Fruit fly (Drosophila melanogaster) Kc167 (cell line): ENCODE data around the gene CG17593.

ENCODE experiments used
- Myc ChIP-seq: fragments of >200 bp; optimal IDR thresholded peaks from 2 replicates; lab custom pipeline; 2017; ENCODE audit warnings: missing external identifiers
- Sin3A ChIP-seq: fragments of >200 bp; optimal IDR thresholded peaks from 2 replicates; lab custom pipeline; 2018; ENCODE audit warnings: missing external identifiers
- h ChIP-seq: fragments of >200 bp; optimal IDR thresholded peaks from 3 replicates; lab custom pipeline; 2018; ENCODE audit warnings: missing external identifiers
- insv ChIP-seq: fragments of >200 bp; optimal IDR thresholded peaks from 3 replicates; lab custom pipeline; 2018; ENCODE audit warnings: missing external identifiers
- psq ChIP-seq: fragments of >200 bp; optimal IDR thresholded peaks from 2 replicates; lab custom pipeline; 2017; ENCODE audit warnings: missing external identifiers
- ttk ChIP-seq: sonication (Bioruptor generic); optimal IDR thresholded peaks from 2 replicates; lab custom pipeline; 2017; ENCODE audit warnings: missing external identifiers

Gene CG17593

DNA sequence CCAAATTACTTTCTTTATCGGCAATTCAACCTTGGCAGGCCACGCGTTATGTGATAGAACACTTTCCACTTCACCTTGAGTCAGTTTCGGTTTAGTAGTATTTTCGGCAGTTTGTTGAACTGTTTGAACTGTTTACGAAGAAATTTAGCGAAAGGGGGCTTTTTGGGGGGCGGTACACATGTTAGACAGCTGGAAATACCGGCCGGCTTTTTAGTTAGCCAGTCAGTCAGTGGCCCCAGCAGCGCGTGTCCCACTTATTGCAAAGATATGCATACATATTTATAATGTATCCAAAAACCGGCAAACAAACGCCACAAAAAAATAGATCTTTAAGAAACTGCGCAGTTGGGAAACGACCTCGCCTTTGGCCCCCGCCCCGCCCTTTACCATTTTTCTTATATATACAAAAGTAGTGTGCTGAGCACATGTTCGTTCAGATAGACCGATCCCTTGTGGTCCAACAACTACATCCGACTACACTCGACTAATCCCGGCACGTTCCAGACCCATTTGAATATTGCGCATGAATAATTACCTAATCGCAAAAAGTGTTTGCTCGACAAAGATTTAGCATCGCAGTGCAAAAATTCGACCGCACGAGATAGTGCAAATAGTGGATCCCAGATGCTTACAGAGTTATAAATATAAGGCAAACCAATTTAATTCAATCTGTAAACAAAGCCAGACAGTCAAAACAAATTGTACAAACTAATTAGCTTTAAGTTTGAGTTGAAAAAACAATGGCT is 34.8 kb upstream of the CG17593 start:
- no peak for TF ChIP-seq Sin3A
- no peak for TF ChIP-seq insv (lab: Kevin White, UChicago)
- no peak for TF ChIP-seq psq (lab: Kevin White, UChicago)
- TF ChIP-seq h (lab: Kevin White, UChicago), result no peak
- TF ChIP-seq Myc, result no peak
- TF ChIP-seq ttk (lab: Kevin White, UChicago), result no peak

DNA sequence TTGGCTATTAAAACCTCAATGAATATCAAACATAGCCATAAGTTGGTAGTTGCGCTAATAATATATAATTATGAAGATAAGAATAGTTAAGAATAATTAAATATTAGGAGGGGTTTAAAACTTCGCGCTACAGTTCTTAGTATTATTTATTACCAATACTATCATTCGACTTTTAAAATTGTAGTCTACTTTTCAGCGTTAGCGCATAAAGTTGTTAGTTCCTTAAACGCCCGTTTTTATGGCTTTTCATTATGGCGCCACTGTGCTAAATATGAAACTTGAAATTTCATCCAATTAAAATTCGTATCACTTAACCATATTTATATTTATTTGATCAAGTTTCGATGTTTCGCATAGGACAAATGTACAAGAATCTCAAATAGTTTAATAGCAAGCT is 34.2 kb upstream of the CG17593 start:
- no peak for TF ChIP-seq h (lab: Kevin White, UChicago)

DNA sequence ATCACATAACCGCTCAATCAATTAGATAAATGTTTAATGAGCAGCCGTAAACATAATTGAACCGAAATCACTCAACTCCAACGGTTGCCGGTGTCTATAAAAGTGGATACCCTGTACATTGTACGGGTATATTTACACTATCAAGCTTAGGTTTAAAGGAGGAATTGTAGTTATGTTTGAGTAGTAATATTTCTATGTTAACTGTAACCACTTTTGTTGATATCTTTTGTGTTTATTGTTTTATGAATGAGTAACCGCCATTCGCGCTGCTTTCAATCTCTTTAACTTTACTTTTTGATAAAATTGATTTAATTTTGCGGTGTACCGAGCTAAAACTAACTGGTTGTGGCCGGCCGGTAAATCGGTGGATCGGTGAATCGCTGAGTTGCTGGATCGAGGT is 32.6 kb upstream of the CG17593 start:
- TF ChIP-seq h (lab: Kevin White, UChicago) (no peak), insv (lab: Kevin White, UChicago) (no peak), Myc (no peak), ttk (lab: Kevin White, UChicago) (no peak), psq (lab: Kevin White, UChicago) (no peak), Sin3A (no peak)

DNA sequence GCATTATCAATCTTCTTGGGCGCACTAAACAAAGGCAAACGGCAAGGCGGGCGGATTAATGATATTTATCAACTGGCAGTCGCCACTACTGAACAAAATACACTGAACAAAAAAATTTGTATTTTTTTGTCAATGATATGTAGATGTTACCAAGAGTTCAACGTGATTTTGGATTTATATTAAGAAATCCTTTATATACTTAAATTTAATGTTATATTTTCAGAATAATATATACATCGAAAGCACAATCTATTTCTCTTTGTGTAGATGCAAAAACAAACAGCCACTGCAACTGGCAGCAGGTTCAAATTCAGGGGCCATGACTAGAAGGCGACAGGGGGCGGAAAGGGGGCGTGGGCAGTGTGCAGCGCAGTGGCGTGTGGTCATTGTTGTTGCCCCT is 32.0 kb upstream of the CG17593 start:
- TF ChIP-seq h (lab: Kevin White, UChicago) (no peak), Sin3A (no peak), ttk (lab: Kevin White, UChicago) (no peak), insv (lab: Kevin White, UChicago) (no peak), psq (lab: Kevin White, UChicago) (no peak), Myc (no peak)

DNA sequence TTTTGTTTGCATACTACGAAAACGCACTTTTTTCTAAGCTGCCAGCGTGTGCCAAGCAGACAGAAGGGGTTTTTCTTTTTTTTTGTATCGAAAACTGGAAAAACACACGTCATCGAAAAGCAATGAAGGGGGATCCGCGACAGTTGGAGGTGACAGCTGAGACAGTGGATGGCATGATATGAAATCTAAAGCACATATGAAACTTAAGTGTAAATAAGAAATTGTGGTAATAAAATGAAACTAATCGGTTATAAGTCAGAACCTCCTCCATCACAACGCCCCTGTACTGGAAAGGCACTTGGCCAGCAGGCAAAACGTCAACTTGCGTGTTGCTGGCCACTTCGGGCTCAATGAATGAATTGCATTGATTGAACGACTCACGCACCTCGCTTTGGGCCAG is 31.0 kb upstream of the CG17593 start:
- TF ChIP-seq insv (lab: Kevin White, UChicago), result no peak
- TF ChIP-seq Sin3A, result no peak

DNA sequence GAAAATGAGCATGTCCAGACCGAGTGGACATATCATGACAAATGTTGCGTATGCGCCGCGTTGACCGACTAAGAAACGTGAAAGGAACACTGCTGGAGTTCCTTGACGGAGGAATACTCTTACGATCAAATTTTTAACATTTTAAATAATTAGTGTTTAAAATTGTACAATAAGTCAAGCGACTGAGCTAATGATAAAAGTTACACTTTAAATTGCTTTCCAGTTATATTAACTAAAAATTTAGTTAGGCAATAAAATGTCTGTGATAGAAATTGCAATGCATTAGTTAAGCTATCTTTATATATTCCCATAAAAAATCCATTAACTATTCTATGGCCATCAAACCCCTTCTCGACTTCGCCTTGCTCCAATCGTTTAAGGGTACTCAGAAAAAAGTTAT is 29.9 kb upstream of the CG17593 start:
- TF ChIP-seq Sin3A, result no peak
- TF ChIP-seq insv (lab: Kevin White, UChicago), result no peak
- TF ChIP-seq ttk (lab: Kevin White, UChicago), result no peak
- no peak for TF ChIP-seq Myc
- no peak for TF ChIP-seq h (lab: Kevin White, UChicago)
- TF ChIP-seq psq (lab: Kevin White, UChicago), result no peak

DNA sequence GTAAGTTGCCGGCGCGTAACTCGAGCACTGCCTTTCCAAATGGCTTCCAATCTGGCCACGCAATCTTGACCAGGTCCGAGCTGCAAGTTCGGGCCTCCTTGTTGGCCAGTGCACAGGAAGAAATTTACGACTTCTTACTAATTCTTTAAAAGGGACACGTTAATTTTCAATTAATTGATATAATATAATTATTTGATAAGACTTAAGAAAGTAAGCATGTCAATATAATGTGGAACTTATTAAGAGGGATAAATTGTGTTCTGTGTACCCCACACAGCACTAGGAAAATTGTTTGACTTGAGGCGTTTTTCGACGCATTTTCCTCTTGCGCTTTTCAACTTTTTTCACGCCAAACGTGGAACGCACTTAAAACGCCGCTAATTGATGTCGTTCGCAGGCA is 29.2 kb upstream of the CG17593 start:
- TF ChIP-seq h (lab: Kevin White, UChicago), result no peak
- TF ChIP-seq Myc, result no peak
- TF ChIP-seq insv (lab: Kevin White, UChicago), result no peak
- TF ChIP-seq psq (lab: Kevin White, UChicago), result no peak

DNA sequence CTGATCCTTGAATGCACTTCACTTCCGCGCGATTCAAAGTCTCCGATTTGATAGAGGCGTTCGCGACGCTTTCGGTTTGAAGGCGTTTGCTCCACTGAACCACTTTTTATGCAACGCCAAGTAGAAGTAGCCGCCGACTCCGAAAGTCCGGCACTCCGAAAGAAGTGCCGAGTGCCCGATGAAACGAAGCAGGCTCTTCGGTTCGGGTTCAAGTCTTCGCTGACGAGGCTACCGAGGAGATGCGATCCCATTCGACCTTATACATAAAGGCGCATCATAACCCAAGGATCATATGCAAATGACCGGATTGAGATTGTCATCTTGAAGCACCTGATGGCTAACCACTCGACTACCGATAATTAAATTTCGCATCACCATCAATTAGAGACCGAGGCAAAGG is 23.7 kb upstream of the CG17593 start, which contains the start of gene CG15414:
Gene CG15414 (minus strand): TSS at position 101 of the 400 bp plus-strand sequence.
- TF ChIP-seq psq (lab: Kevin White, UChicago) (no peak), ttk (lab: Kevin White, UChicago) (no peak)

DNA sequence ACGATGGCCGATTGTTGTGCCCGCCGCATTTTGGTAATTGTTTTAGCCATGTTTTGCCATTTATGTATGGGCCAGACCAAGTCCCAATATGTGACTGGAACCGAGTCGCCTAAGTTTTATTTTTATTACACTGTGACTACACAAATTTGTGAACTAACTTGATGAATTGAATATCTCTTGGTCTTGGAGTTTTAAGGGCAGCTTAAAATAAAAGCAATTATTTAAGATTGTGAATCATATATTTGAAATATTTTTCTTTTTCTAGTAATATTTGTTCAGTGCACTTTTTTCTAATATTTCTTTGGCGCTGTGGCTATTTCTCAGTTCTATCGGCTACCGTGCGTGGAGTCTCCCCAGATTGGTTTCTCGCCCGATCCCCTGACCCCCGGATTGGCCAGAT is 21.2 kb upstream of the CG17593 start:
- TF ChIP-seq insv (lab: Kevin White, UChicago) (no peak), h (lab: Kevin White, UChicago) (no peak), psq (lab: Kevin White, UChicago) (no peak), Sin3A (no peak), ttk (lab: Kevin White, UChicago) (no peak), Myc (no peak)

DNA sequence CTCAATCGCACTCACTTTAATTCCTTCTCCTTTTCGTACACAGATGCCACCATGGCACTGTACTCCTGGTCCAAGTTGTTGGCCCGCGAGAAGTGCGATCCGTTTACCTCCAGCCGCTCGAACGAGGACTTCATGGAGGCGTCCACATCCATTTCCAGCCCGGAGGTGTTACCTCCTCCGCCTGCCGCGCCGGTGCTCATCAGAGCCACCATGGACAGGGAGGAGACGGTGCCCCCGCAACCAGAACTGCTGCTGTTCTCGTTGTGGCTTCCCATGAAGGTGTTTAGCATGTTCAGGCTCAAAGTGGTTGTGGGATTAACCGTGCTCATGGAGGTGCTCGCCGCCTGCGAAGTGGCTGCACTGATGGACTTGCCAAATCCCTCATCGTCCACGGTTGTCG is 19.2 kb upstream of the CG17593 start:
- TF ChIP-seq Sin3A, result no peak
- TF ChIP-seq h (lab: Kevin White, UChicago), result no peak
- no peak for TF ChIP-seq Myc
- TF ChIP-seq ttk (lab: Kevin White, UChicago), result no peak
- TF ChIP-seq insv (lab: Kevin White, UChicago), result no peak
- no peak for TF ChIP-seq psq (lab: Kevin White, UChicago)

DNA sequence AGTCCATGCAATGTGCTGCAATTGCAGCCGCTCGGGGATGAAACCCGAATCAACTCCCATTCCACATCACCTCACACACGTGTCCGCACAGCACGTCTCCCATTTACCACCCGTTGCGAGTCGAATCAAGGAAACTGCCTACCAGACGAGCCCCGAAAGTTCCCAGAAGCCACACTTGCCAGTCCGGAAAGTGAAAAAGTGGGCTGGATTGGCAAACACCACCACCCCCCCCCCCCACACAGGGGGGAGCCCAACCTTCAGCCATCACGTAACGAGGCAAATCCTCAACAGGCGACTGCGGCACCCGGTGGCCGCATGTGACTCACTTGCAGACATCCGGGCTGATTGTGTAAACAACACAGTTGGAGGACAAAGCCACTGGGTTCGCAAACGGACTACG is 9.8 kb upstream of the CG17593 start:
- no peak for TF ChIP-seq Myc
- no peak for TF ChIP-seq h (lab: Kevin White, UChicago)
- no peak for TF ChIP-seq insv (lab: Kevin White, UChicago)
- no peak for TF ChIP-seq ttk (lab: Kevin White, UChicago)
- no peak for TF ChIP-seq psq (lab: Kevin White, UChicago)
- TF ChIP-seq Sin3A, result no peak

DNA sequence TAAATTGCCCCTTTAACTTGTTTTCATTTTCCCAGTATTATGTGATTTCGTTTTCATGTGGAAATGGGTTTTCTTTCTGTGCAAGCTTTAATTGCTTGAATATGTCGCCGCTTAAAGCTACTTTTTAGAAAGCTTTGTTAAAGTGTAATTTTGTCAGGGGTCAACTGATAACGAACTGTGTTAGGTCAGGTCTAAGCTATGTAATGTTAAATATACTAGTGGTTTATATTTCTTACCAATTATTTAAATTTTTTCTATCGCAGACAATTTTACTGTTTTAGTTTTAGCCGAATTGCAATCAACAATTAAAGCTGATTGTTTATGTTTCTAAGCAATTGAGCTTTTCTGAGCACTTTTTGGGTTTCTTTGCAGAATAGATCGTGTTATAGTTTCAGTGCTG is 8.3 kb upstream of the CG17593 start:
- TF ChIP-seq insv (lab: Kevin White, UChicago), result no peak
- TF ChIP-seq ttk (lab: Kevin White, UChicago), result no peak
- TF ChIP-seq psq (lab: Kevin White, UChicago), result no peak
- TF ChIP-seq Sin3A, result no peak
- no peak for TF ChIP-seq Myc
- TF ChIP-seq h (lab: Kevin White, UChicago), result no peak

DNA sequence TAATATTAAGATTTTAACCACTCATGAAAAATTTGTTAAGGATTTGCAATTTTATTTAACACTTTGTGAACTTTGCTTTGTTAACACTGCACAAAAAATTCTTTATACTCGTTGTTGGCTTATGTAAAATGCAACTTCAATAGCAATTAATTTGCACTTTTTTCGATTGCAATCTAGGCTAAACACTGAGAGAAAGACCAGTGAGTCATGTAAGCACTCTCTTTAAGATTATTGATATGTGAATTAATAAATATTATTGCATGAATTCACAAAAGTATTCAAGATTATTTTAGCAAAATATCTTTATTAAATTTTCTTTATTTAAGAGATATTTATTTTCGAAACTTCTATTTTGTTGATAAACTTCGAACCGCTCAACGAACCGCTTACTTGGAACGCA is 7.9 kb upstream of the CG17593 start:
- TF ChIP-seq insv (lab: Kevin White, UChicago) (no peak), Myc (no peak), psq (lab: Kevin White, UChicago) (no peak), Sin3A (no peak), ttk (lab: Kevin White, UChicago) (no peak), h (lab: Kevin White, UChicago) (no peak)
